Worm (Caenorhabditis elegans) whole organism, early embryonic: Measurements from ENCODE around the gene bkip-1.

ENCODE experiments used
- B0310.2 ChIP-seq: sonication (generic microtip); optimal IDR thresholded peaks from 2 replicates; lab custom pipeline; 2016; ENCODE audit warnings: mild to moderate bottlenecking, missing genetic modification characterization, missing compliant biosample characterization
- F13C5.2 ChIP-seq: sonication (generic microtip); optimal IDR thresholded peaks from 2 replicates; lab custom pipeline; 2017; ENCODE audit warnings: mild to moderate bottlenecking, missing genetic modification characterization, inconsistent platforms, missing compliant biosample characterization
- aly-1 ChIP-seq: sonication (generic microtip); optimal IDR thresholded peaks from 2 replicates; lab custom pipeline; 2016; ENCODE audit warnings: missing genetic modification characterization, missing compliant biosample characterization
- ama-1 ChIP-seq: fragments of 150-350 bp; optimal IDR thresholded peaks from 2 replicates; lab custom pipeline; 2014
- ceh-13 ChIP-seq: fragments of 200-800 bp; sonication (Bioruptor generic); optimal IDR thresholded peaks from 2 replicates; lab custom pipeline; 2018; ENCODE audit warnings: mild to moderate bottlenecking, missing genetic modification characterization, missing compliant biosample characterization
- ceh-36 ChIP-seq: sonication (generic microtip); optimal IDR thresholded peaks from 2 replicates; lab custom pipeline; 2016; ENCODE audit warnings: missing genetic modification characterization, inconsistent platforms, missing compliant biosample characterization
- ets-7 ChIP-seq: sonication (generic microtip); optimal IDR thresholded peaks from 2 replicates; lab custom pipeline; 2016; ENCODE audit warnings: missing genotype, missing genetic modification characterization, missing compliant biosample characterization
- flt-1 ChIP-seq: fragments of 200-800 bp; sonication (Bioruptor generic); IDR thresholded peaks from 2 replicates; pipeline ENCODE4 v1.3.6; 2022; ENCODE audit warnings: missing genetic modification characterization, missing compliant biosample characterization
- hmbx-1 ChIP-seq: sonication (generic microtip); optimal IDR thresholded peaks from 2 replicates; lab custom pipeline; 2016; ENCODE audit warnings: mild to moderate bottlenecking, missing genetic modification characterization, missing compliant biosample characterization
- hmg-4 ChIP-seq: fragments of 200-800 bp; sonication (Bioruptor generic); optimal IDR thresholded peaks from 2 replicates; lab custom pipeline; 2018; ENCODE audit warnings: mild to moderate bottlenecking, missing genetic modification characterization, missing compliant biosample characterization
- hnd-1 ChIP-seq: sonication (generic microtip); optimal IDR thresholded peaks from 2 replicates; lab custom pipeline; 2016; ENCODE audit warnings: missing genetic modification characterization, missing compliant biosample characterization
- pes-1 ChIP-seq: fragments of 200-800 bp; sonication (Bioruptor generic); IDR thresholded peaks from 2 replicates; pipeline ENCODE4 v1.3.6; 2022; ENCODE audit warnings: missing genetic modification reagents, missing genetic modification characterization, missing compliant biosample characterization
- scrt-1 ChIP-seq: fragments of 200-800 bp; sonication (Bioruptor generic); IDR thresholded peaks from 2 replicates; pipeline ENCODE4 v1.3.6; 2022; ENCODE audit warnings: missing genetic modification characterization, missing compliant biosample characterization
- sea-1 ChIP-seq: fragments of 200-800 bp; sonication (Bioruptor generic); conservative IDR thresholded peaks from 2 replicates; pipeline ENCODE4 v1.3.6; 2022; ENCODE audit warnings: missing genetic modification characterization, missing compliant biosample characterization
- tbx-11 ChIP-seq: fragments of 200-800 bp; sonication (Bioruptor generic); IDR thresholded peaks from 2 replicates; pipeline ENCODE4 v1.3.6; 2022; ENCODE audit warnings: missing genetic modification characterization, missing compliant biosample characterization
- tbx-37 ChIP-seq: fragments of 200-800 bp; sonication (Bioruptor generic); conservative IDR thresholded peaks from 2 replicates; pipeline ENCODE4 v1.3.6; 2022; ENCODE audit warnings: missing genetic modification reagents, missing genetic modification characterization, missing compliant biosample characterization
- tra-4 ChIP-seq: sonication (generic microtip); optimal IDR thresholded peaks from 2 replicates; lab custom pipeline; 2017; ENCODE audit warnings: missing genetic modification characterization, missing compliant biosample characterization

bkip-1 gene

DNA sequence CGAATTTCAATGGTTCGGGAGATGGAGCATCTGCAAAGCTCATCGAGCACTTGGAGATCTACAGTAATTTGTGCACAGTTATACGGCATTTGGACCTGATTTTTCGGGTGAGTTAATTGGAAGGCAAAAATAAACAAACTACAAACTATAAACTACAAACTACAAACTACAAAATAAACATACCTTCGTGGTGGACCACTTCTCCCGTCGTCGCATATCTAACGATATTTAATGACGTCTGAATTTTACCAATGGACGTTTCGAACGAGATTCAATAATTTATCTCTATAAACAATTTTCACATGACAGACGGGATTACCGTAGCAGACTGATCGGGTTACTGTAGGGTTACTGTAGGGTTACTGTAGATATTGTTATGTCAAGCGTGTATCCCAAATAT lies 5.1 kb downstream of the bkip-1 start:
- TF ChIP-seq hmg-4 (GFP tag; lab: Kevin White, UChicago) = no peak
- TF ChIP-seq tbx-11 (GFP tag; lab: Robert Waterston, UW) = no peak
- no peak for TF ChIP-seq flt-1 (GFP tag; lab: Robert Waterston, UW)
- TF ChIP-seq scrt-1 = no peak
- TF ChIP-seq sea-1 (GFP tag; lab: Robert Waterston, UW) = no peak
- no peak for TF ChIP-seq ama-1 (lab: Kevin White, UChicago)
- no peak for TF ChIP-seq F13C5.2 (tag; lab: Kevin White, UChicago)
- TF ChIP-seq hmbx-1 (tag; lab: Kevin White, UChicago) = no peak
- no peak for TF ChIP-seq aly-1 (tag; lab: Kevin White, UChicago)

ce11 chrII:14109184-14109664 lies 8.2 kb downstream of the bkip-1 start, which contains the start of gene cpg-7:
Gene cpg-7, minus strand, starts transcription at chrII:14109234.
- TF ChIP-seq B0310.2 (tag; lab: Kevin White, UChicago) (no peak), sea-1 (GFP tag; lab: Robert Waterston, UW) (no peak), ceh-13 (GFP tag; lab: Kevin White, UChicago) (no peak), ceh-36 (no peak)

DNA sequence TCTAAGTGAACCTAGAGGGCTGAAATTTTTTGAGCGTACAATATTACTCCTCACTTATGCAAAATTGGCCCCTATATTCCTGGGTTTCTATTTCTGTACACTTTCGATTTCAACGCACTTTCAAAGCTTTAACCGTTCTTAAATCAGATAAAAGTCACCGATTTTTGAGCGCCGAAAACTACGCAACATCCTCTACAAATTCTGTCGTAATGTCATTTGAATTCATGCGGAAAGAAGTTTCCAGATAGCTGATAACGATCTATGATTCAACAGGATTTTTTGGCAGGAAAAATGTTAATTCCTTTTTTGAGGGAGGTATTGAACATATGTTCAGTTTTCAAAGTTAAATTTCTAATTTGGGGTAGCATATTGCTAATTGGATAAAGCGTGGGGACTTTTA lies 11.8 kb downstream of the bkip-1 start:
- TF ChIP-seq hmg-4 (GFP tag; lab: Kevin White, UChicago) = no peak
- TF ChIP-seq flt-1 (GFP tag; lab: Robert Waterston, UW) = no peak
- TF ChIP-seq ets-7 (tag; lab: Kevin White, UChicago) = no peak
- TF ChIP-seq aly-1 (tag; lab: Kevin White, UChicago) = no peak
- TF ChIP-seq scrt-1 = no peak
- TF ChIP-seq hmbx-1 (tag; lab: Kevin White, UChicago) = no peak
- no peak for TF ChIP-seq B0310.2 (tag; lab: Kevin White, UChicago)

ce11 chrII:14118391-14118790 lies 17.3 kb downstream of the bkip-1 start:
- no peak for TF ChIP-seq tbx-11 (GFP tag; lab: Robert Waterston, UW)
- TF ChIP-seq sea-1 (GFP tag; lab: Robert Waterston, UW) = no peak
- TF ChIP-seq hmg-4 (GFP tag; lab: Kevin White, UChicago) = no peak
- TF ChIP-seq hmbx-1 (tag; lab: Kevin White, UChicago) = no peak
- TF ChIP-seq ets-7 (tag; lab: Kevin White, UChicago) = no peak
- no peak for TF ChIP-seq ceh-36

DNA sequence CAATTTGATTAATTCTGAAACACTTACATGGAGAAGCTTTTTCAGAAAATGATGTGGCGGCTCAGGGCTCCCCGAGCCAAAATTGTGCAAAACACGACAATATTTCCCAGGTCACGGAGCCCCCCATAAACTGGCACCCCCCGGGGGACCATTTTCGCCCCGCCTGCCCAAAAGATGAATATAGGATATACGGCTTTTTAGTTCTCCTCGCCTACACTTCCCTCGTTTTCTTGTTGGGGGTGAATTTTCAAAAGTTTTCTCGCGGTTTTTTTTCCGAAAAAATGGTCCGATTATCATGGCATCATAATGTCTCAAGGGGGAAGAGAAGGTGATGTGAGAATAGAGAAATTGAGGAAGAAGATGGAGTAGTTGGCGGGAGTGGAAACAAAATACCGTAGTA lies 21.0 kb downstream of the bkip-1 start, which contains the start of gene K09E4.4:
K09E4.4 (minus strand) TSS at position 101 of the 400 bp plus-strand sequence.
- no peak for TF ChIP-seq sea-1 (GFP tag; lab: Robert Waterston, UW)
- no peak for TF ChIP-seq aly-1 (tag; lab: Kevin White, UChicago)
- TF ChIP-seq tbx-37 (GFP tag; lab: Robert Waterston, UW) = no peak
- TF ChIP-seq ama-1 (lab: Kevin White, UChicago) = no peak
- TF ChIP-seq flt-1 (GFP tag; lab: Robert Waterston, UW) = no peak
- no peak for TF ChIP-seq hmg-4 (GFP tag; lab: Kevin White, UChicago)
- no peak for TF ChIP-seq F13C5.2 (tag; lab: Kevin White, UChicago)
- TF ChIP-seq B0310.2 (tag; lab: Kevin White, UChicago) = no peak
- TF ChIP-seq tra-4 = no peak
- no peak for TF ChIP-seq ets-7 (tag; lab: Kevin White, UChicago)
- no peak for TF ChIP-seq scrt-1
- no peak for TF ChIP-seq hmbx-1 (tag; lab: Kevin White, UChicago)
- no peak for TF ChIP-seq ceh-36
- TF ChIP-seq hnd-1 (tag; lab: Kevin White, UChicago) = no peak
- no peak for TF ChIP-seq tbx-11 (GFP tag; lab: Robert Waterston, UW)
- TF ChIP-seq ceh-13 (GFP tag; lab: Kevin White, UChicago) = no peak

- TF ChIP-seq tbx-37 (GFP tag; lab: Robert Waterston, UW) (no peak), F13C5.2 (tag; lab: Kevin White, UChicago) (no peak), hmg-4 (GFP tag; lab: Kevin White, UChicago) (no peak), scrt-1 (no peak), tra-4 (no peak), aly-1 (tag; lab: Kevin White, UChicago) (no peak), sea-1 (GFP tag; lab: Robert Waterston, UW) (no peak), hnd-1 (tag; lab: Kevin White, UChicago) (no peak)
Observed at ce11 chrII:14126841-14127240, 25.8 kb downstream of the bkip-1 start, which contains the start of gene K09E4.3. Gene K09E4.3, minus strand, starts transcription at chrII:14126941.

DNA sequence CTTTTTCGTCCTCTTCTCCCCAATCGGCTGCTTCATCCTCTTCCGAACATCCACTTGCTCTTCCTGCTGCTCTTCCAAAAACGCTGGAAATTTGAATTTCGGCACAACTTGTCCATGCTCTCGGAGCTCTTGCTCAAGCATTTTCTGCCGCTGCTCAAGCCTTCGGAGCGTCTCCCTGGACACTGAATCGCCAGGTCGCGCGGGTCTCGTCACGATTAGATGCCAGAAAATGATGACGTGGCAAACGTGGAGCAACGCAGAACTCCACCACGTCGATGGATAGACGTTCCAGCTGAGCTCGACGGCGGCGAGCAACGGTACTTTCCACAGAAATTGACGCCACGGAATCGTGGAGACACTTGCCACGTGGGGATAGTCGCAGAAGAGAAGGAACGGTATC lies 28.1 kb downstream of the bkip-1 start:
- TF ChIP-seq pes-1 (GFP tag; lab: Robert Waterston, UW) = no peak
- TF ChIP-seq aly-1 (tag; lab: Kevin White, UChicago) = no peak
- no peak for TF ChIP-seq hnd-1 (tag; lab: Kevin White, UChicago)
- TF ChIP-seq ets-7 (tag; lab: Kevin White, UChicago) = no peak
- no peak for TF ChIP-seq sea-1 (GFP tag; lab: Robert Waterston, UW)
- TF ChIP-seq ceh-13 (GFP tag; lab: Kevin White, UChicago) = no peak
- no peak for TF ChIP-seq hmbx-1 (tag; lab: Kevin White, UChicago)
- TF ChIP-seq tbx-11 (GFP tag; lab: Robert Waterston, UW) = no peak
- TF ChIP-seq ceh-36 = no peak
- TF ChIP-seq scrt-1 = no peak
- no peak for TF ChIP-seq ama-1 (lab: Kevin White, UChicago)
- no peak for TF ChIP-seq tbx-37 (GFP tag; lab: Robert Waterston, UW)
- TF ChIP-seq F13C5.2 (tag; lab: Kevin White, UChicago) = no peak
- TF ChIP-seq hmg-4 (GFP tag; lab: Kevin White, UChicago) = no peak
- TF ChIP-seq B0310.2 (tag; lab: Kevin White, UChicago) = no peak
- TF ChIP-seq tra-4 = no peak
- no peak for TF ChIP-seq flt-1 (GFP tag; lab: Robert Waterston, UW)
